Fruit fly (Drosophila melanogaster) whole organism, embryonic: Measurements from ENCODE around the gene Mnn1.

Experiments used
- Aef1 ChIP-seq: fragments of 200-800 bp; sonication (Bioruptor generic); IDR thresholded peaks from 3 replicates; pipeline ENCODE4 v1.3.6; 2022; ENCODE audit warnings: missing biosample characterization, missing genetic modification characterization
- Asciz ChIP-seq: fragments of 200-800 bp; sonication (Bioruptor generic); optimal IDR thresholded peaks from 2 replicates; lab custom pipeline; 2017; ENCODE audit warnings: missing biosample characterization, mild to moderate bottlenecking, missing genetic modification characterization, missing genetic modification reagents
- CG10321 ChIP-seq: fragments of 200-800 bp; sonication (Bioruptor generic); IDR thresholded peaks from 2 replicates; pipeline ENCODE4 v1.3.6; 2022; ENCODE audit warnings: missing biosample characterization, missing genetic modification characterization
- CG10462 ChIP-seq: fragments of 200-800 bp; sonication (Bioruptor generic); optimal IDR thresholded peaks from 2 replicates; lab custom pipeline; 2016; ENCODE audit warnings: missing biosample characterization, missing genetic modification characterization
- CG10959 ChIP-seq: fragments of 200-800 bp; sonication (Bioruptor generic); IDR thresholded peaks from 2 replicates; pipeline ENCODE4 v1.3.6; 2022; ENCODE audit warnings: missing biosample characterization, missing genetic modification characterization
- CG11398 ChIP-seq: fragments of 200-800 bp; sonication (Bioruptor generic); optimal IDR thresholded peaks from 2 replicates; lab custom pipeline; 2016; ENCODE audit warnings: missing biosample characterization, missing genetic modification characterization
- CG12769 ChIP-seq: fragments of 200-800 bp; sonication (Bioruptor generic); optimal IDR thresholded peaks from 2 replicates; lab custom pipeline; 2019; ENCODE audit warnings: missing biosample characterization, mild to moderate bottlenecking, missing genetic modification characterization, moderate library complexity
- CG13123 ChIP-seq: fragments of 200-800 bp; sonication (Bioruptor generic); optimal IDR thresholded peaks from 2 replicates; lab custom pipeline; 2016; ENCODE audit warnings: missing biosample characterization, missing genetic modification characterization
- CG15479 ChIP-seq: fragments of 200-800 bp; sonication (Bioruptor generic); optimal IDR thresholded peaks from 3 replicates; lab custom pipeline; 2019; ENCODE audit warnings: missing biosample characterization, mild to moderate bottlenecking, missing genetic modification characterization, moderate library complexity
- CG17186 ChIP-seq: fragments of 200-800 bp; sonication (Bioruptor generic); optimal IDR thresholded peaks from 3 replicates; lab custom pipeline; 2017; ENCODE audit warnings: missing biosample characterization, missing genetic modification reagents, missing genetic modification characterization
- CG17829 ChIP-seq: fragments of 200-800 bp; optimal IDR thresholded peaks from 2 replicates; lab custom pipeline; 2019; ENCODE audit warnings: missing biosample characterization, mild to moderate bottlenecking, missing genetic modification characterization, moderate library complexity
- CG18764 ChIP-seq: fragments of 200-800 bp; sonication (Bioruptor generic); optimal IDR thresholded peaks from 3 replicates; lab custom pipeline; 2016; ENCODE audit warnings: missing biosample characterization, missing genetic modification characterization
- CG31224 ChIP-seq: fragments of 200-800 bp; sonication (Bioruptor generic); IDR thresholded peaks from 2 replicates; pipeline ENCODE4 v1.3.6; 2022; ENCODE audit warnings: missing biosample characterization, missing genetic modification characterization
- CG32532 ChIP-seq: fragments of 200-800 bp; sonication (Bioruptor generic); IDR thresholded peaks from 2 replicates; pipeline ENCODE4 v1.3.6; 2022; ENCODE audit warnings: missing biosample characterization, missing genetic modification characterization
- CG34422 ChIP-seq: fragments of 200-800 bp; sonication (Bioruptor generic); IDR thresholded peaks from 3 replicates; pipeline ENCODE4 v1.3.6; 2022; ENCODE audit warnings: missing biosample characterization, missing genetic modification characterization
- CG4404 ChIP-seq: fragments of 200-800 bp; sonication (Bioruptor generic); IDR thresholded peaks from 2 replicates; pipeline ENCODE4 v1.3.6; 2022; ENCODE audit warnings: missing biosample characterization, missing genetic modification characterization
- CG4617 ChIP-seq: fragments of 200-800 bp; sonication (Bioruptor generic); optimal IDR thresholded peaks from 3 replicates; lab custom pipeline; 2016; ENCODE audit warnings: missing biosample characterization, missing genetic modification characterization, borderline replicate concordance
- CG4854 ChIP-seq: fragments of 200-800 bp; sonication (Bioruptor generic); optimal IDR thresholded peaks from 2 replicates; lab custom pipeline; 2016; ENCODE audit warnings: missing biosample characterization, missing genetic modification characterization, inconsistent platforms
- CG5953 ChIP-seq: fragments of 200-800 bp; sonication (Bioruptor generic); IDR thresholded peaks from 2 replicates; pipeline ENCODE4 v1.3.6; 2022; ENCODE audit warnings: missing biosample characterization, missing genetic modification characterization
- CG7556 ChIP-seq: fragments of 200-800 bp; sonication (Bioruptor generic); optimal IDR thresholded peaks from 2 replicates; lab custom pipeline; 2017; ENCODE audit warnings: missing biosample characterization, mild to moderate bottlenecking, missing genetic modification characterization
- CG7963 ChIP-seq: fragments of 200-800 bp; sonication (Bioruptor generic); IDR thresholded peaks from 3 replicates; pipeline ENCODE4 v1.3.6; 2022; ENCODE audit warnings: missing biosample characterization, missing genetic modification characterization; ENCODE audit not compliant: partially characterized antibody
- CG7987 ChIP-seq: fragments of 200-800 bp; sonication (Bioruptor generic); optimal IDR thresholded peaks from 2 replicates; lab custom pipeline; 2018; ENCODE audit warnings: missing biosample characterization, mild to moderate bottlenecking, missing genetic modification characterization, moderate library complexity
- CHES-1-like ChIP-seq: fragments of 200-800 bp; sonication (Bioruptor generic); optimal IDR thresholded peaks from 2 replicates; lab custom pipeline; 2016; ENCODE audit warnings: missing biosample characterization, missing genetic modification characterization
- CoRest ChIP-seq: fragments of 200-800 bp; sonication (Bioruptor generic); optimal IDR thresholded peaks from 3 replicates; lab custom pipeline; 2018; ENCODE audit warnings: missing biosample characterization, mild to moderate bottlenecking, missing genetic modification characterization, moderate library complexity
- Doc2 ChIP-seq: fragments of 200-800 bp; sonication (Bioruptor generic); IDR thresholded peaks from 2 replicates; pipeline ENCODE4 v1.3.6; 2022; ENCODE audit warnings: missing biosample characterization, missing genetic modification characterization
- Doc3 ChIP-seq: fragments of 200-800 bp; sonication (Bioruptor generic); IDR thresholded peaks from 3 replicates; pipeline ENCODE4 v1.3.6; 2022; ENCODE audit warnings: missing biosample characterization, missing genetic modification characterization; ENCODE audit not compliant: partially characterized antibody
- ERR ChIP-seq: fragments of 200-800 bp; sonication (Bioruptor generic); optimal IDR thresholded peaks from 2 replicates; lab custom pipeline; 2016; ENCODE audit warnings: missing biosample characterization, missing genetic modification characterization
- Elba2 ChIP-seq: fragments of 200-800 bp; sonication (Bioruptor generic); optimal IDR thresholded peaks from 3 replicates; lab custom pipeline; 2016; ENCODE audit warnings: missing biosample characterization, missing genetic modification characterization
- Hmx ChIP-seq: fragments of 200-800 bp; sonication (Bioruptor generic); optimal IDR thresholded peaks from 2 replicates; lab custom pipeline; 2016; ENCODE audit warnings: missing biosample characterization, missing genetic modification characterization
- Meics ChIP-seq: fragments of 200-800 bp; sonication (Bioruptor generic); optimal IDR thresholded peaks from 2 replicates; lab custom pipeline; 2017; ENCODE audit warnings: missing biosample characterization, mild to moderate bottlenecking, missing genetic modification characterization
- Oaz ChIP-seq: fragments of 200-800 bp; sonication (Bioruptor generic); IDR thresholded peaks from 2 replicates; pipeline ENCODE4 v1.3.6; 2022; ENCODE audit warnings: missing biosample characterization, missing genetic modification characterization
- Six4 ChIP-seq: fragments of 200-800 bp; sonication (Bioruptor generic); optimal IDR thresholded peaks from 2 replicates; lab custom pipeline; 2016; ENCODE audit warnings: missing biosample characterization, missing genetic modification characterization
- ac ChIP-seq: fragments of 200-800 bp; sonication (Bioruptor generic); optimal IDR thresholded peaks from 3 replicates; lab custom pipeline; 2017; ENCODE audit warnings: missing biosample characterization, mild to moderate bottlenecking, missing genetic modification characterization
- amos ChIP-seq: fragments of 200-800 bp; sonication (Bioruptor generic); IDR thresholded peaks from 2 replicates; pipeline ENCODE4 v1.3.6; 2022; ENCODE audit warnings: missing biosample characterization, missing genetic modification characterization; ENCODE audit not compliant: partially characterized antibody
- bigmax ChIP-seq: fragments of 200-800 bp; sonication (Bioruptor generic); optimal IDR thresholded peaks from 2 replicates; lab custom pipeline; 2018; ENCODE audit warnings: missing biosample characterization, mild to moderate bottlenecking, missing genetic modification characterization
- cas ChIP-seq: fragments of 200-800 bp; sonication (Bioruptor generic); IDR thresholded peaks from 2 replicates; pipeline ENCODE4 v1.3.6; 2022; ENCODE audit warnings: missing biosample characterization, missing genetic modification characterization
- crc ChIP-seq: fragments of 200-800 bp; sonication (Bioruptor generic); optimal IDR thresholded peaks from 2 replicates; lab custom pipeline; 2016; ENCODE audit warnings: missing biosample characterization, missing genetic modification characterization
- dysf ChIP-seq: fragments of 200-800 bp; sonication (Bioruptor generic); IDR thresholded peaks from 3 replicates; pipeline ENCODE4 v1.3.6; 2022; ENCODE audit warnings: missing biosample characterization, missing genetic modification characterization
- en ChIP-seq: fragments of 200-800 bp; sonication (Bioruptor generic); optimal IDR thresholded peaks from 2 replicates; lab custom pipeline; 2016; ENCODE audit warnings: missing biosample characterization, missing genetic modification characterization
- ewg ChIP-seq: fragments of 200-800 bp; sonication (Bioruptor generic); optimal IDR thresholded peaks from 3 replicates; lab custom pipeline; 2017; ENCODE audit warnings: mild to moderate bottlenecking, missing biosample characterization, missing genetic modification reagents, missing genetic modification characterization
- gce ChIP-seq: fragments of 200-800 bp; sonication (Bioruptor generic); IDR thresholded peaks from 3 replicates; pipeline ENCODE4 v1.3.6; 2022; ENCODE audit warnings: missing biosample characterization, missing genetic modification characterization
- gsb-n ChIP-seq: fragments of 200-800 bp; sonication (Bioruptor generic); optimal IDR thresholded peaks from 3 replicates; lab custom pipeline; 2018; ENCODE audit warnings: missing biosample characterization, mild to moderate bottlenecking, missing genetic modification characterization
- ind ChIP-seq: fragments of 200-800 bp; sonication (Bioruptor generic); optimal IDR thresholded peaks from 3 replicates; lab custom pipeline; 2016; ENCODE audit warnings: missing biosample characterization, missing genetic modification characterization
- jing ChIP-seq: fragments of 200-800 bp; sonication (Bioruptor generic); optimal IDR thresholded peaks from 2 replicates; lab custom pipeline; 2018; ENCODE audit warnings: missing biosample characterization, mild to moderate bottlenecking, missing genetic modification characterization
- klu ChIP-seq: fragments of 200-800 bp; sonication (Bioruptor generic); IDR thresholded peaks from 2 replicates; pipeline ENCODE4 v1.3.6; 2022; ENCODE audit warnings: missing biosample characterization, missing genetic modification characterization
- nmo ChIP-seq: fragments of 200-800 bp; sonication (Bioruptor generic); optimal IDR thresholded peaks from 2 replicates; lab custom pipeline; 2018; ENCODE audit warnings: missing biosample characterization, mild to moderate bottlenecking, missing genetic modification characterization, moderate library complexity
- rib ChIP-seq: fragments of 200-800 bp; sonication (Bioruptor generic); IDR thresholded peaks from 2 replicates; pipeline ENCODE4 v1.3.6; 2022; ENCODE audit warnings: missing biosample characterization, missing genetic modification characterization
- sc ChIP-seq, 3 experiments: fragments of >200 bp in 2 of 3; fragments of 200-800 bp in 1 of 3; sonication (Bioruptor generic) in 1 of 3; optimal IDR thresholded peaks; 2 replicates in 2 of 3; 3 replicates in 1 of 3; lab custom pipeline; 2017; ENCODE audit warnings: mild to moderate bottlenecking in 1 of 3, missing biosample characterization in 1 of 3, missing genetic modification characterization in 1 of 3, missing genetic modification reagents in 1 of 3
- vfl ChIP-seq: fragments of 200-800 bp; sonication (Bioruptor generic); optimal IDR thresholded peaks from 2 replicates; lab custom pipeline; 2016; ENCODE audit warnings: missing biosample characterization, missing genetic modification characterization
- z ChIP-seq: fragments of 200-800 bp; sonication (Bioruptor generic); IDR thresholded peaks from 3 replicates; pipeline ENCODE4 v1.3.6; 2022; ENCODE audit warnings: missing biosample characterization, missing genetic modification characterization

Mnn1 gene

DNA sequence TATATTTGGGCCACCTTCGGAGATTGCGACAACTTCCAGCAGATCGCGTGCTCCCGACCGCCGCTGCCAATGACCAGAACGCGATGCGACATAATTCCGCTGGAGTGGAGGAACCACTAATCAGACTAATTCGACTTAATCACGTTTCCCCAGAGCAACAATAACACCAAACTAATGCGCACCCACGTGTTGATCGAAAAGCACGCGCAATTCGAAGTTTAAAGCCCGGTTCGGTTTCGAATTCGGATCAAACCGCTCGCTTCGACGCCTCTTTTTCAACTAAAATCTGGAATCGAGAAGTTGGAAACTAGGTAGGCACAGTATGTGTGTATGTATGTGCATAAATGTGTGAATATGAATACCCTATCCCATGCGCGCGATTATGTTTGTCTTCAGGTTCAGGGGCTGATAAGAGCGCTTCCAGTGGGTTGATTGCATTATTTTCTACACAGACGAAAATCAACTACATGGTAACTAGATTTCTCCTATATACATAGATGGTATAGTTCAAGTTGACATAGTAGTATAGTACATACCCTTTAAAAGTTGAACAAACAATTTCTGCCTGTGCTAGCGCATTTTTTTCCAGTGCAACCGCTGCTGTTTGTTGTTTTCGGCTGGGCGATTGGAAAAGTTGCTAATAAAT is 32.4 kb upstream of the Mnn1 start, which contains the start of gene Gart (continued):
- TF ChIP-seq ac (GFP tag; lab: Kevin White, UChicago) (no peak), Doc2 (GFP tag; lab: Robert Waterston, UW) (no peak), CG32532 (no peak; the same call in 1 of the 2 replicates), CG17186 (no peak), CG11398 (GFP tag; lab: Kevin White, UChicago) (peak; percentile 52), gce (GFP tag; lab: Robert Waterston, UW) (no peak), sc (optimal IDR thresholded peaks at IDR 0.05; lab: Kevin White, UChicago) (no peak), sc (GFP tag; optimal IDR thresholded peaks at IDR 0.05; lab: Kevin White, UChicago) (peak; percentile 67), CG4617 (peak; percentile 6), Oaz (no peak), z (GFP tag; lab: Robert Waterston, UW) (no peak), CG4404 (GFP tag; lab: Robert Waterston, UW) (no peak), ewg (GFP tag; lab: Kevin White, UChicago) (peak; percentile 52), CG5953 (GFP tag; lab: Robert Waterston, UW) (peak; percentile 48; the same call in 1 of the 2 replicates), CG10959 (no peak; the same call in 1 of the 2 replicates), CG7963 (no peak), jing (GFP tag; lab: Kevin White, UChicago) (peak; percentile 48), vfl (peak; percentile 47), crc (GFP tag; lab: Kevin White, UChicago) (peak; percentile 46), dysf (GFP tag; lab: Robert Waterston, UW) (peak; percentile 75; the same call in 2 of the 3 replicates), CG31224 (GFP tag; lab: Robert Waterston, UW) (no peak), CG13123 (GFP tag; lab: Kevin White, UChicago) (no peak), Asciz (GFP tag; lab: Kevin White, UChicago) (no peak), CG7987 (GFP tag; lab: Kevin White, UChicago) (no peak), Aef1 (peak; percentile 62; the same call in 2 of the 3 replicates), CG10462 (GFP tag; lab: Kevin White, UChicago) (peak; percentile 50), CG12769 (tag; lab: Kevin White, UChicago) (peak; percentile 86), cas (GFP tag; lab: Robert Waterston, UW) (no peak), amos (GFP tag; lab: Robert Waterston, UW) (no peak; the same call in 1 of the 2 replicates), ERR (peak; percentile 54), CoRest (tag; lab: Kevin White, UChicago) (peak; percentile 68), bigmax (GFP tag; lab: Kevin White, UChicago) (no peak), nmo (GFP tag; lab: Kevin White, UChicago) (peak; percentile 50), Six4 (GFP tag; lab: Kevin White, UChicago) (peak; percentile 6), CG18764 (GFP tag; lab: Kevin White, UChicago) (no peak), en (GFP tag; lab: Kevin White, UChicago) (no peak), CG15479 (GFP tag; lab: Kevin White, UChicago) (peak; percentile 20), klu (GFP tag; lab: Robert Waterston, UW) (no peak), CHES-1-like (peak; percentile 79), rib (GFP tag; lab: Robert Waterston, UW) (no peak), CG4854 (GFP tag; lab: Kevin White, UChicago) (peak; percentile 65), CG34422 (GFP tag; lab: Robert Waterston, UW) (no peak), CG7556 (GFP tag; lab: Kevin White, UChicago) (peak; percentile 75), Elba2 (GFP tag; lab: Kevin White, UChicago) (no peak), Meics (peak; percentile 20), Hmx (GFP tag; lab: Kevin White, UChicago) (peak; percentile 10), Doc3 (GFP tag; lab: Robert Waterston, UW) (no peak), ind (GFP tag; lab: Kevin White, UChicago) (no peak), gsb-n (no peak), CG17829 (no peak), CG10321 (no peak)
